Worm (Caenorhabditis elegans) whole organism, young adult: Measurements from ENCODE around the gene F56D5.2.

Experiments used
- B0019.2 ChIP-seq: fragments of 200-800 bp; sonication (Bioruptor generic); conservative IDR thresholded peaks from 2 replicates; pipeline ENCODE4 v1.3.6; 2022; ENCODE audit warnings: missing genetic modification reagents, missing genetic modification characterization, missing compliant biosample characterization
- B0336.3 ChIP-seq: fragments of 200-800 bp; sonication (Bioruptor generic); IDR thresholded peaks from 2 replicates; pipeline ENCODE4 v1.3.6; 2022; ENCODE audit warnings: missing genetic modification characterization, missing compliant biosample characterization
- F10E7.11 ChIP-seq: sonication (generic microtip); optimal IDR thresholded peaks from 2 replicates; lab custom pipeline; 2017; ENCODE audit warnings: mild to moderate bottlenecking, missing genetic modification characterization, moderate library complexity, missing compliant biosample characterization
- F22D6.2 ChIP-seq: sonication (generic microtip); optimal IDR thresholded peaks from 2 replicates; lab custom pipeline; 2016; ENCODE audit warnings: mild to moderate bottlenecking, missing genetic modification characterization, missing compliant biosample characterization
- F33H1.4 ChIP-seq: fragments of 200-800 bp; sonication (Bioruptor generic); IDR thresholded peaks from 2 replicates; pipeline ENCODE4 v1.3.6; 2022; ENCODE audit warnings: missing genetic modification reagents, missing genetic modification characterization, missing compliant biosample characterization
- F49E8.2 ChIP-seq: sonication (generic microtip); optimal IDR thresholded peaks from 3 replicates; lab custom pipeline; 2017; ENCODE audit warnings: missing genetic modification characterization, mild to moderate bottlenecking, missing compliant biosample characterization, antibody characterized with exemption, moderate library complexity; ENCODE audit not compliant: insufficient read depth
- F52B5.7 ChIP-seq: sonication (generic microtip); optimal IDR thresholded peaks from 2 replicates; lab custom pipeline; 2016; ENCODE audit warnings: mild to moderate bottlenecking, missing genetic modification characterization, missing compliant biosample characterization
- F55B11.4 ChIP-seq: sonication (generic microtip); optimal IDR thresholded peaks from 2 replicates; lab custom pipeline; 2016; ENCODE audit warnings: missing compliant biosample characterization, missing genetic modification characterization, borderline replicate concordance; ENCODE audit not compliant: insufficient read depth
- F57A8.1 ChIP-seq: fragments of 200-800 bp; sonication (Bioruptor generic); optimal IDR thresholded peaks from 2 replicates; lab custom pipeline; 2018; ENCODE audit warnings: mild to moderate bottlenecking, missing genetic modification characterization, moderate library complexity, missing compliant biosample characterization
- F57C9.4 ChIP-seq: sonication (generic microtip); optimal IDR thresholded peaks from 2 replicates; lab custom pipeline; 2017; ENCODE audit warnings: mild to moderate bottlenecking, missing genetic modification characterization, missing compliant biosample characterization
- Y53G8AR.9 ChIP-seq: fragments of 200-800 bp; sonication (Bioruptor generic); conservative IDR thresholded peaks from 2 replicates; pipeline ENCODE4 v1.3.6; 2022; ENCODE audit warnings: missing genetic modification reagents, missing genetic modification characterization, missing compliant biosample characterization
- Y56A3A.18 ChIP-seq: fragments of 200-800 bp; sonication (Bioruptor generic); IDR thresholded peaks from 2 replicates; pipeline ENCODE4 v1.3.6; 2022; ENCODE audit warnings: missing genetic modification reagents, missing genetic modification characterization, missing compliant biosample characterization
- Y95B8A.8 ChIP-seq: fragments of 200-800 bp; sonication (Bioruptor generic); IDR thresholded peaks from 2 replicates; pipeline ENCODE4 v1.3.6; 2022; ENCODE audit warnings: missing genetic modification reagents, missing genetic modification characterization, missing compliant biosample characterization
- akir-1 ChIP-seq: fragments of 200-800 bp; sonication (Bioruptor generic); optimal IDR thresholded peaks from 2 replicates; lab custom pipeline; 2018; ENCODE audit warnings: mild to moderate bottlenecking, missing genetic modification characterization, moderate library complexity, missing compliant biosample characterization
- aptf-2 ChIP-seq: fragments of 200-800 bp; sonication (Bioruptor generic); conservative IDR thresholded peaks from 2 replicates; pipeline ENCODE4 v1.3.6; 2022; ENCODE audit warnings: missing genetic modification reagents, missing genetic modification characterization, missing compliant biosample characterization
- attf-6 ChIP-seq: fragments of 200-800 bp; sonication (Bioruptor generic); IDR thresholded peaks from 2 replicates; pipeline ENCODE4 v1.3.6; 2022; ENCODE audit warnings: missing genetic modification reagents, missing genetic modification characterization, missing compliant biosample characterization
- bed-1 ChIP-seq: fragments of 200-800 bp; sonication (Bioruptor generic); IDR thresholded peaks from 2 replicates; pipeline ENCODE4 v1.3.6; 2022; ENCODE audit warnings: missing genetic modification reagents, missing genetic modification characterization, missing compliant biosample characterization
- cebp-2 ChIP-seq: fragments of 200-800 bp; sonication (Bioruptor generic); IDR thresholded peaks from 2 replicates; pipeline ENCODE4 v1.3.6; 2022; ENCODE audit warnings: missing genetic modification characterization, missing compliant biosample characterization
- dox-1 ChIP-seq: fragments of 200-800 bp; sonication (Bioruptor generic); IDR thresholded peaks from 2 replicates; pipeline ENCODE4 v1.3.6; 2022; ENCODE audit warnings: missing genetic modification reagents, missing genetic modification characterization, missing compliant biosample characterization
- efl-1 ChIP-seq: fragments of 150-350 bp; optimal IDR thresholded peaks from 2 replicates; lab custom pipeline; 2014; ENCODE audit warnings: missing biosample characterization, missing genetic modification reagents, missing genetic modification characterization
- egl-18 ChIP-seq: fragments of 200-800 bp; sonication (Bioruptor generic); IDR thresholded peaks from 2 replicates; pipeline ENCODE4 v1.3.6; 2022; ENCODE audit warnings: missing genetic modification reagents, missing genetic modification characterization, missing compliant biosample characterization
- egl-44 ChIP-seq: fragments of 200-800 bp; sonication (Bioruptor generic); IDR thresholded peaks from 2 replicates; pipeline ENCODE4 v1.3.6; 2022; ENCODE audit warnings: missing genetic modification reagents, missing genetic modification characterization, missing compliant biosample characterization
- gei-17 ChIP-seq: fragments of 200-800 bp; sonication (Bioruptor generic); optimal IDR thresholded peaks from 2 replicates; lab custom pipeline; 2018; ENCODE audit warnings: mild to moderate bottlenecking, missing genetic modification characterization, missing compliant biosample characterization
- hsf-1 ChIP-seq: fragments of 200-800 bp; sonication (Bioruptor generic); IDR thresholded peaks from 2 replicates; pipeline ENCODE4 v1.3.6; 2022; ENCODE audit warnings: missing genetic modification reagents, missing genetic modification characterization, missing compliant biosample characterization
- lin-35 ChIP-seq, 3 experiments: fragments of 150-350 bp in 2 of 3; sonication (generic microtip) in 1 of 3; optimal IDR thresholded peaks; 2 replicates each; lab custom pipeline; 2014 to 2018; ENCODE audit warnings: missing biosample characterization in 3 of 3, missing genetic modification characterization in 3 of 3, missing genetic modification reagents in 3 of 3
- lin-54 ChIP-seq: fragments of 200-800 bp; sonication (Bioruptor generic); optimal IDR thresholded peaks from 2 replicates; lab custom pipeline; 2018; ENCODE audit warnings: mild to moderate bottlenecking, missing genetic modification characterization, missing compliant biosample characterization
- lsl-1 ChIP-seq: fragments of 200-800 bp; sonication (Bioruptor generic); optimal IDR thresholded peaks from 2 replicates; lab custom pipeline; 2018; ENCODE audit warnings: mild to moderate bottlenecking, missing genetic modification characterization, moderate library complexity, missing compliant biosample characterization
- lsy-27 ChIP-seq: sonication (generic microtip); optimal IDR thresholded peaks from 2 replicates; lab custom pipeline; 2017; ENCODE audit warnings: missing genetic modification characterization, mild to moderate bottlenecking, missing compliant biosample characterization, antibody characterized with exemption, missing genotype, borderline replicate concordance; ENCODE audit not compliant: insufficient read depth
- madf-10 ChIP-seq: sonication (generic microtip); optimal IDR thresholded peaks from 2 replicates; lab custom pipeline; 2016; ENCODE audit warnings: mild to moderate bottlenecking, missing genetic modification characterization, missing compliant biosample characterization
- madf-3 ChIP-seq: fragments of 200-800 bp; sonication (Bioruptor generic); IDR thresholded peaks from 2 replicates; pipeline ENCODE4 v1.3.6; 2022; ENCODE audit warnings: missing genetic modification reagents, missing genetic modification characterization, missing compliant biosample characterization
- madf-8 ChIP-seq: fragments of 200-800 bp; sonication (Bioruptor generic); conservative IDR thresholded peaks from 2 replicates; pipeline ENCODE4 v1.3.6; 2022; ENCODE audit warnings: missing genetic modification reagents, missing genetic modification characterization, missing compliant biosample characterization
- mcd-1 ChIP-seq: fragments of 200-800 bp; sonication (Bioruptor generic); IDR thresholded peaks from 2 replicates; pipeline ENCODE4 v1.3.6; 2022; ENCODE audit warnings: missing genetic modification reagents, missing genetic modification characterization, missing compliant biosample characterization
- nfya-1 ChIP-seq: sonication (generic microtip); optimal IDR thresholded peaks from 2 replicates; lab custom pipeline; 2017; ENCODE audit warnings: antibody characterized with exemption, missing compliant biosample characterization, missing genetic modification characterization, borderline replicate concordance; ENCODE audit not compliant: insufficient read depth
- nhr-120 ChIP-seq: fragments of 200-800 bp; sonication (Bioruptor generic); IDR thresholded peaks from 2 replicates; pipeline ENCODE4 v1.3.6; 2022; ENCODE audit warnings: missing genetic modification characterization, missing compliant biosample characterization
- nhr-80 ChIP-seq: sonication (generic microtip); optimal IDR thresholded peaks from 2 replicates; lab custom pipeline; 2016; ENCODE audit warnings: missing genetic modification characterization, missing compliant biosample characterization
- nhr-90 ChIP-seq: sonication (generic microtip); optimal IDR thresholded peaks from 2 replicates; lab custom pipeline; 2016; ENCODE audit warnings: missing genotype, mild to moderate bottlenecking, missing genetic modification characterization, missing compliant biosample characterization
- snpc-1.1 ChIP-seq: sonication (generic microtip); optimal IDR thresholded peaks from 2 replicates; lab custom pipeline; 2017; ENCODE audit warnings: missing genetic modification characterization, mild to moderate bottlenecking, missing compliant biosample characterization, antibody characterized with exemption, moderate library complexity, missing genotype, missing genetic modification reagents; ENCODE audit not compliant: insufficient read depth
- snpc-1.3 ChIP-seq: sonication (generic microtip); optimal IDR thresholded peaks from 2 replicates; lab custom pipeline; 2017; ENCODE audit warnings: missing genetic modification characterization, mild to moderate bottlenecking, missing compliant biosample characterization, antibody characterized with exemption, moderate library complexity, missing genotype, missing genetic modification reagents; ENCODE audit not compliant: insufficient read depth
- snpc-4 ChIP-seq, 5 experiments: fragments of 150-350 bp in 1 of 5; sonication (generic microtip) in 4 of 5; optimal IDR thresholded peaks; 2 replicates each; lab custom pipeline; 2014 to 2018; ENCODE audit warnings: missing genetic modification characterization in 5 of 5, missing biosample characterization in 3 of 5, antibody characterized with exemption in 2 of 5, mild to moderate bottlenecking in 2 of 5, missing compliant biosample characterization in 2 of 5, missing genotype in 2 of 5, moderate library complexity in 2 of 5, missing genetic modification reagents in 1 of 5
- somi-1 ChIP-seq: fragments of 200-800 bp; sonication (Bioruptor generic); optimal IDR thresholded peaks from 2 replicates; lab custom pipeline; 2018; ENCODE audit warnings: mild to moderate bottlenecking, missing genetic modification characterization, missing compliant biosample characterization
- tbp1 ChIP-seq: fragments of 200-800 bp; sonication (Bioruptor generic); optimal IDR thresholded peaks from 2 replicates; lab custom pipeline; 2018; ENCODE audit warnings: mild to moderate bottlenecking, missing genetic modification characterization, missing compliant biosample characterization
- tlf-1 ChIP-seq: fragments of 200-800 bp; sonication (Bioruptor generic); optimal IDR thresholded peaks from 2 replicates; lab custom pipeline; 2018; ENCODE audit warnings: mild to moderate bottlenecking, missing genetic modification characterization, missing compliant biosample characterization
- unc-62 ChIP-seq: fragments of 150-350 bp; optimal IDR thresholded peaks from 2 replicates; lab custom pipeline; 2014; ENCODE audit warnings: missing biosample characterization, missing genetic modification reagents, missing genetic modification characterization
- xnd-1 ChIP-seq: sonication (generic microtip); optimal IDR thresholded peaks from 2 replicates; lab custom pipeline; 2016; ENCODE audit warnings: missing genotype, missing genetic modification reagents, missing genetic modification characterization, missing compliant biosample characterization
- ztf-28 ChIP-seq: fragments of 200-800 bp; sonication (Bioruptor generic); IDR thresholded peaks from 2 replicates; pipeline ENCODE4 v1.3.6; 2022; ENCODE audit warnings: missing genetic modification reagents, missing genetic modification characterization, missing compliant biosample characterization

Gene F56D5.2

ce11 chrIV:9441391-9441790 is 43.0 kb upstream of the F56D5.2 start:
- no peak for TF ChIP-seq F57A8.1 (GFP tag; lab: Kevin White, UChicago)
- peak; percentile 23 for TF ChIP-seq nhr-80 (tag; lab: Kevin White, UChicago)
- no peak for TF ChIP-seq akir-1
- no peak for TF ChIP-seq lin-35 (GFP tag; optimal IDR thresholded peaks at IDR 0.05; lab: Kevin White, UChicago)
- TF ChIP-seq nfya-1 (tag; lab: Kevin White, UChicago): no peak
- no peak for TF ChIP-seq lsy-27

DNA sequence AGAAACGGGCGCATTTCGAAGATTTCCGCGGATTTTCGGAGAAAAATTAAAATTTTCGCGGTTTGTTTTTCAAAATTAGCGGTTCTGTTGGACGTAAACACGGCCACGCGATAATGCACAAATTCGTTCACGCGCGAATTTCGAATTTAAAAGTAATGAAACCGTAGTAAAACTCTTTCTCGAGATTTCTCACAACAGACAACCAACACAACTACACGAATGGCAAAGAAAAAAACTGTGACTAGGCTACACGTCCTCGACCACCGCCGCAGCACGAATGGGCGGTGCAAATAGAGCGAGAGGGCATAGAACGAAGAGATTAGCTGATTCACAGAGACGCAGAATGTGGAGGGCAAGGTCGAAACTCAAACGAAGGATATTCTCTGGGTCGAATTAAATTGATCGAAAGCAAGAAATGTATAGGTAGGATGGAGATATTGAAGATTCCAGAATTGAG is 42.5 kb upstream of the F56D5.2 start, which contains the start of gene idh-1:
Gene idh-1, minus strand, starts transcription at position 228 of the 457 bp plus-strand sequence.
- TF ChIP-seq somi-1 (GFP tag; lab: Kevin White, UChicago) (peak; percentile 58), dox-1 (GFP tag; lab: Robert Waterston, UW) (peak; percentile 64; the same call in 1 of the 2 replicates), F49E8.2 (tag; lab: Kevin White, UChicago) (peak; percentile 13), madf-3 (0 out of 2 replicates have a peak, but pooled peaks have one; percentile 55), F55B11.4 (tag; lab: Kevin White, UChicago) (no peak), tbp1 (GFP tag; lab: Kevin White, UChicago) (peak; percentile 53), unc-62 (GFP tag; lab: Kevin White, UChicago) (no peak), aptf-2 (GFP tag; lab: Robert Waterston, UW) (no peak), hsf-1 (peak; percentile 65), F33H1.4 (GFP tag; lab: Robert Waterston, UW) (peak; percentile 71), gei-17 (GFP tag; lab: Kevin White, UChicago) (no peak), nhr-90 (no peak), cebp-2 (GFP tag; lab: Robert Waterston, UW) (no peak), mcd-1 (GFP tag; lab: Robert Waterston, UW) (peak; percentile 68), nhr-120 (no peak), Y95B8A.8 (GFP tag; lab: Robert Waterston, UW) (peak; percentile 36; the same call in 1 of the 2 replicates), B0019.2 (GFP tag; lab: Robert Waterston, UW) (peak; percentile 66; the same call in 1 of the 2 replicates), snpc-1.1 (peak; percentile 68), F52B5.7 (tag; lab: Kevin White, UChicago) (no peak), Y56A3A.18 (GFP tag; lab: Robert Waterston, UW) (peak; percentile 37; the same call in 1 of the 2 replicates), snpc-1.3 (tag; lab: Kevin White, UChicago) (peak; percentile 61), ztf-28 (GFP tag; lab: Robert Waterston, UW) (no peak), madf-8 (GFP tag; lab: Robert Waterston, UW) (peak; percentile 83), nhr-80 (tag; lab: Kevin White, UChicago) (peak; percentile 20), tlf-1 (GFP tag; lab: Kevin White, UChicago) (peak; percentile 75), lin-54 (GFP tag; lab: Kevin White, UChicago) (peak; percentile 89), xnd-1 (tag; lab: Kevin White, UChicago) (peak; percentile 77), Y53G8AR.9 (GFP tag; lab: Robert Waterston, UW) (no peak), lin-35 (GFP tag; optimal IDR thresholded peaks at IDR 0.05; lab: Kevin White, UChicago) (peak; percentile 0 to 72 (median 30)), snpc-4 (GFP tag; optimal IDR thresholded peaks at IDR 0.05; lab: Kevin White, UChicago) (no peak), snpc-4 (tag; optimal IDR thresholded peaks at IDR 0.05; lab: Kevin White, UChicago) (peak; percentile 14 to 79 (median 38)), F22D6.2 (tag; lab: Kevin White, UChicago) (no peak), F57C9.4 (tag; lab: Kevin White, UChicago) (no peak), egl-44 (no peak), efl-1 (peak; percentile 95), bed-1 (GFP tag; lab: Robert Waterston, UW) (no peak), attf-6 (GFP tag; lab: Robert Waterston, UW) (peak; percentile 59; the same call in 1 of the 2 replicates), B0336.3 (GFP tag; lab: Robert Waterston, UW) (peak; percentile 71), madf-10 (tag; lab: Kevin White, UChicago) (no peak), lsl-1 (GFP tag; lab: Kevin White, UChicago) (peak; percentile 74), F10E7.11 (no peak), egl-18 (GFP tag; lab: Robert Waterston, UW) (no peak)
